Worm (Caenorhabditis elegans) whole organism, L4 larva: Measurements from ENCODE around the gene C54D10.3.

Experiments used
- R02D3.7 ChIP-seq: fragments of 150-350 bp; sonication (generic microtip); optimal IDR thresholded peaks from 3 replicates; lab custom pipeline; 2014; ENCODE audit warnings: missing biosample characterization, missing genetic modification characterization
- ces-1 ChIP-seq: fragments of 150-350 bp; sonication (generic microtip); optimal IDR thresholded peaks from 4 replicates; lab custom pipeline; 2014; ENCODE audit warnings: missing biosample characterization, missing genetic modification reagents, missing genetic modification characterization
- hlh-11 ChIP-seq: fragments of 200-800 bp; sonication (Bioruptor generic); optimal IDR thresholded peaks from 2 replicates; lab custom pipeline; 2018; ENCODE audit warnings: mild to moderate bottlenecking, missing genetic modification characterization, missing compliant biosample characterization
- mxl-2 ChIP-seq: fragments of 200-800 bp; sonication (Bioruptor generic); conservative IDR thresholded peaks from 2 replicates; pipeline ENCODE4 v1.3.6; 2022; ENCODE audit warnings: missing genetic modification reagents, missing genetic modification characterization, missing compliant biosample characterization
- zfp-3 ChIP-seq: fragments of 200-800 bp; sonication (Bioruptor generic); conservative IDR thresholded peaks from 2 replicates; pipeline ENCODE4 v1.3.6; 2022; ENCODE audit warnings: missing genetic modification reagents, missing genetic modification characterization, missing compliant biosample characterization

DNA sequence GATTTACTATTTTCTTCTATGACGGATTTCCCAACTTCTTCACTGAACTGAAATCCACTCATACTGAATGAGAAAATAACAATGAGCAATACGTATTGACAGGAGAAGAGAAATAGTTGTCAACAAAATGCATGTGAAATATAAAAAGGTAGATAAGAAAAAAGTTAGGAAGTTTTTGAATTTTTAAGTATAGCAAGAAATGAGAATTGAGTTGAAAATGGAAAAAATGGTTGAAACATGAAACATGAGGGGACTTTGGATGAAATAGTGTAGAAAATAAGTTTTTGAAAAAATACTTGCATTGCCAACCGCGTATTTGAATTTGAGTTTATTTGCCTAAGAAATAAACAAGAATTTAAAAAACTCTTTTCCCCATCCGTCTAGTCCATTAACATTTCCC lies 28.5 kb downstream of the C54D10.3 start, which contains the start of the genes pals-38 and C54D10.9:
- TF ChIP-seq R02D3.7 (tag; lab: Kevin White, UChicago) (no peak), hlh-11 (tag; lab: Kevin White, UChicago) (no peak), ces-1 (GFP tag; lab: Kevin White, UChicago) (no peak), mxl-2 (no peak), zfp-3 (no peak)
